Fruit fly (Drosophila melanogaster) whole organism, embryonic: ENCODE results near the gene Fbw5.
A peak's percentile ranks its signal among the peaks of the same experiment; 100 is the strongest.

Experiments used
- Ada2b ChIP-seq: fragments of 200-800 bp; sonication (Bioruptor generic); IDR thresholded peaks from 2 replicates; pipeline ENCODE4 v1.3.6; 2022; ENCODE audit warnings: missing biosample characterization, missing genetic modification characterization
- Atf6 ChIP-seq: fragments of 200-800 bp; sonication (Bioruptor generic); IDR thresholded peaks from 2 replicates; pipeline ENCODE4 v1.3.6; 2022; ENCODE audit warnings: missing biosample characterization, missing genetic modification characterization
- Awh ChIP-seq: fragments of 200-800 bp; sonication (Bioruptor generic); IDR thresholded peaks from 2 replicates; pipeline ENCODE4, ENCODE4 v1.3.6; 2022; ENCODE audit warnings: missing biosample characterization, missing genetic modification characterization
- CG10431 ChIP-seq: fragments of 200-800 bp; sonication (Bioruptor generic); optimal IDR thresholded peaks from 3 replicates; lab custom pipeline; 2018; ENCODE audit warnings: missing biosample characterization, mild to moderate bottlenecking, missing genetic modification characterization
- CG10462 ChIP-seq: fragments of 200-800 bp; sonication (Bioruptor generic); optimal IDR thresholded peaks from 2 replicates; lab custom pipeline; 2016; ENCODE audit warnings: missing biosample characterization, missing genetic modification characterization
- CG11398 ChIP-seq: fragments of 200-800 bp; sonication (Bioruptor generic); optimal IDR thresholded peaks from 2 replicates; lab custom pipeline; 2016; ENCODE audit warnings: missing biosample characterization, missing genetic modification characterization
- CG17328 ChIP-seq: fragments of 200-800 bp; sonication (Bioruptor generic); IDR thresholded peaks from 2 replicates; pipeline ENCODE4 v1.3.6; 2022; ENCODE audit warnings: missing biosample characterization, missing genetic modification characterization
- CG1792 ChIP-seq: fragments of 200-800 bp; sonication (Bioruptor generic); optimal IDR thresholded peaks from 2 replicates; lab custom pipeline; 2016; ENCODE audit warnings: missing biosample characterization, missing genetic modification characterization
- CG18619 ChIP-seq: fragments of 200-800 bp; sonication (Bioruptor generic); optimal IDR thresholded peaks from 3 replicates; lab custom pipeline; 2017; ENCODE audit warnings: missing biosample characterization, mild to moderate bottlenecking, missing genetic modification characterization
- CG33213 ChIP-seq: fragments of 200-800 bp; sonication (Bioruptor generic); optimal IDR thresholded peaks from 3 replicates; lab custom pipeline; 2016; ENCODE audit warnings: missing biosample characterization, missing genetic modification characterization
- CG4617 ChIP-seq: fragments of 200-800 bp; sonication (Bioruptor generic); optimal IDR thresholded peaks from 3 replicates; lab custom pipeline; 2016; ENCODE audit warnings: missing biosample characterization, missing genetic modification characterization, borderline replicate concordance
- CG7357 ChIP-seq: fragments of 200-800 bp; sonication (Bioruptor generic); IDR thresholded peaks from 3 replicates; pipeline ENCODE4 v1.3.6; 2022; ENCODE audit warnings: missing biosample characterization, missing genetic modification characterization
- CG7963 ChIP-seq: fragments of 200-800 bp; sonication (Bioruptor generic); IDR thresholded peaks from 3 replicates; pipeline ENCODE4 v1.3.6; 2022; ENCODE audit warnings: missing biosample characterization, missing genetic modification characterization; ENCODE audit not compliant: partially characterized antibody
- CG8388 ChIP-seq: fragments of 200-800 bp; sonication (Bioruptor generic); optimal IDR thresholded peaks from 2 replicates; lab custom pipeline; 2019; ENCODE audit warnings: missing biosample characterization, mild to moderate bottlenecking, missing genetic modification characterization, moderate library complexity
- CG9215 ChIP-seq: fragments of 200-800 bp; sonication (Bioruptor generic); IDR thresholded peaks from 2 replicates; pipeline ENCODE4 v1.3.6; 2022; ENCODE audit warnings: missing biosample characterization, missing genetic modification characterization
- CG9797 ChIP-seq: fragments of 200-800 bp; sonication (Bioruptor generic); optimal IDR thresholded peaks from 3 replicates; lab custom pipeline; 2018; ENCODE audit warnings: missing biosample characterization, mild to moderate bottlenecking, missing genetic modification characterization
- CG9817 ChIP-seq: fragments of 200-800 bp; sonication (Bioruptor generic); optimal IDR thresholded peaks from 2 replicates; lab custom pipeline; 2018; ENCODE audit warnings: missing biosample characterization, mild to moderate bottlenecking, missing genetic modification characterization, moderate library complexity
- CG9876 ChIP-seq: fragments of 200-800 bp; sonication (Bioruptor generic); optimal IDR thresholded peaks from 2 replicates; lab custom pipeline; 2016; ENCODE audit warnings: missing biosample characterization, missing genetic modification characterization
- ERR ChIP-seq: fragments of 200-800 bp; sonication (Bioruptor generic); optimal IDR thresholded peaks from 2 replicates; lab custom pipeline; 2016; ENCODE audit warnings: missing biosample characterization, missing genetic modification characterization
- HHEX ChIP-seq: fragments of 200-800 bp; sonication (Bioruptor generic); optimal IDR thresholded peaks from 3 replicates; lab custom pipeline; 2017; ENCODE audit warnings: missing biosample characterization, mild to moderate bottlenecking, missing genetic modification characterization, missing genetic modification reagents
- Med ChIP-seq: fragments of 200-800 bp; sonication (Bioruptor generic); peaks from one replicate; lab custom pipeline; 2016; ENCODE audit warnings: missing biosample characterization, missing genetic modification characterization, mild to moderate bottlenecking, inconsistent platforms, moderate library complexity
- Nf-YB ChIP-seq: fragments of 200-800 bp; sonication (Bioruptor generic); optimal IDR thresholded peaks from 3 replicates; lab custom pipeline; 2019; ENCODE audit warnings: missing biosample characterization, mild to moderate bottlenecking, missing genetic modification characterization, moderate library complexity
- Ptx1 ChIP-seq: fragments of 200-800 bp; sonication (Bioruptor generic); IDR thresholded peaks from 2 replicates; pipeline ENCODE4 v1.3.6; 2022; ENCODE audit warnings: missing biosample characterization, missing genetic modification characterization
- Tbp ChIP-seq: fragments of >200 bp; optimal IDR thresholded peaks from 2 replicates; lab custom pipeline; 2018; ENCODE audit warnings: missing biosample characterization, missing genetic modification characterization
- Usf ChIP-seq: fragments of 200-800 bp; sonication (Bioruptor generic); optimal IDR thresholded peaks from 2 replicates; lab custom pipeline; 2017; ENCODE audit warnings: missing genotype, missing biosample characterization, missing genetic modification characterization
- abd-A ChIP-seq: fragments of 200-800 bp; sonication (Bioruptor generic); optimal IDR thresholded peaks from 3 replicates; lab custom pipeline; 2019; ENCODE audit warnings: missing biosample characterization, mild to moderate bottlenecking, missing genetic modification characterization, moderate library complexity
- ap ChIP-seq: fragments of 200-800 bp; sonication (Bioruptor generic); IDR thresholded peaks from 2 replicates; pipeline ENCODE4 v1.3.6; 2022; ENCODE audit warnings: missing biosample characterization, missing genetic modification characterization
- bigmax ChIP-seq: fragments of 200-800 bp; sonication (Bioruptor generic); optimal IDR thresholded peaks from 2 replicates; lab custom pipeline; 2018; ENCODE audit warnings: missing biosample characterization, mild to moderate bottlenecking, missing genetic modification characterization
- bsh ChIP-seq, 2 experiments: fragments of 200-800 bp; sonication (Bioruptor generic); optimal IDR thresholded peaks; 2 replicates each; lab custom pipeline; 2017 to 2018; ENCODE audit warnings: mild to moderate bottlenecking in 2 of 2, missing biosample characterization in 2 of 2, missing genetic modification characterization in 2 of 2, moderate library complexity in 1 of 2
- chinmo ChIP-seq: fragments of 200-800 bp; sonication (Bioruptor generic); IDR thresholded peaks from 4 replicates; pipeline ENCODE4 v1.3.6; 2022; ENCODE audit warnings: missing biosample characterization, missing genetic modification characterization; ENCODE audit not compliant: partially characterized antibody
- crc ChIP-seq: fragments of 200-800 bp; sonication (Bioruptor generic); optimal IDR thresholded peaks from 2 replicates; lab custom pipeline; 2016; ENCODE audit warnings: missing biosample characterization, missing genetic modification characterization
- gce ChIP-seq: fragments of 200-800 bp; sonication (Bioruptor generic); IDR thresholded peaks from 3 replicates; pipeline ENCODE4 v1.3.6; 2022; ENCODE audit warnings: missing biosample characterization, missing genetic modification characterization
- gsb ChIP-seq: fragments of 200-800 bp; sonication (Bioruptor generic); IDR thresholded peaks from 2 replicates; pipeline ENCODE4 v1.3.6; 2022; ENCODE audit warnings: missing biosample characterization, missing genetic modification characterization
- gt ChIP-seq: fragments of 200-800 bp; sonication (Bioruptor generic); IDR thresholded peaks from 2 replicates; pipeline ENCODE4 v1.3.6; 2022; ENCODE audit warnings: missing biosample characterization, missing genetic modification characterization
- insv ChIP-seq, 2 experiments: fragments of 200-800 bp; sonication (Bioruptor generic); optimal IDR thresholded peaks; 3 replicates each; lab custom pipeline; 2016 to 2018; ENCODE audit warnings: missing biosample characterization in 2 of 2, missing genetic modification characterization in 2 of 2
- jumu ChIP-seq: fragments of 200-800 bp; sonication (Bioruptor generic); optimal IDR thresholded peaks from 3 replicates; lab custom pipeline; 2016; ENCODE audit warnings: missing biosample characterization, missing genetic modification characterization
- lab ChIP-seq: fragments of 200-800 bp; sonication (Bioruptor generic); optimal IDR thresholded peaks from 3 replicates; lab custom pipeline; 2017; ENCODE audit warnings: missing biosample characterization, missing genetic modification characterization, mild to moderate bottlenecking, moderate library complexity, missing genetic modification reagents
- lola ChIP-seq, 3 experiments: fragments of >200 bp in 2 of 3; fragments of 200-800 bp in 1 of 3; sonication (Bioruptor generic) in 1 of 3; optimal IDR thresholded peaks; 2 replicates each; lab custom pipeline; 2017 to 2019; ENCODE audit warnings: missing biosample characterization in 3 of 3, missing genetic modification characterization in 3 of 3, mild to moderate bottlenecking in 1 of 3, moderate library complexity in 1 of 3
- luna ChIP-seq: fragments of 200-800 bp; sonication (Bioruptor generic); optimal IDR thresholded peaks from 2 replicates; lab custom pipeline; 2016; ENCODE audit warnings: missing biosample characterization, missing genetic modification characterization
- mirr ChIP-seq: fragments of 200-800 bp; sonication (Bioruptor generic); optimal IDR thresholded peaks from 3 replicates; lab custom pipeline; 2018; ENCODE audit warnings: missing biosample characterization, mild to moderate bottlenecking, missing genetic modification characterization
- pfk ChIP-seq: fragments of 200-800 bp; sonication (Bioruptor generic); optimal IDR thresholded peaks from 2 replicates; lab custom pipeline; 2018; ENCODE audit warnings: missing biosample characterization, mild to moderate bottlenecking, missing genetic modification characterization, moderate library complexity
- pum ChIP-seq: fragments of 200-800 bp; sonication (Bioruptor generic); optimal IDR thresholded peaks from 2 replicates; lab custom pipeline; 2016; ENCODE audit warnings: missing biosample characterization, missing genetic modification characterization
- salm ChIP-seq: fragments of 200-800 bp; sonication (Bioruptor generic); optimal IDR thresholded peaks from 2 replicates; lab custom pipeline; 2018; ENCODE audit warnings: missing biosample characterization, mild to moderate bottlenecking, missing genetic modification characterization
- sr ChIP-seq: fragments of 200-800 bp; sonication (Bioruptor generic); IDR thresholded peaks from 3 replicates; pipeline ENCODE4 v1.3.6; 2022; ENCODE audit warnings: missing biosample characterization, missing genetic modification characterization
- trh ChIP-seq: fragments of 200-800 bp; sonication (Bioruptor generic); optimal IDR thresholded peaks from 2 replicates; lab custom pipeline; 2016; ENCODE audit warnings: missing biosample characterization, missing genetic modification characterization
- ttk ChIP-seq: fragments of 200-800 bp; sonication (Bioruptor generic); IDR thresholded peaks from 2 replicates; pipeline ENCODE4 v2.1.2; 2022; ENCODE audit warnings: missing biosample characterization, missing genetic modification characterization
- vfl ChIP-seq: fragments of 200-800 bp; sonication (Bioruptor generic); optimal IDR thresholded peaks from 2 replicates; lab custom pipeline; 2016; ENCODE audit warnings: missing biosample characterization, missing genetic modification characterization
- vnd ChIP-seq: fragments of 200-800 bp; sonication (Bioruptor generic); IDR thresholded peaks from 3 replicates; pipeline ENCODE4 v1.3.6; 2022; ENCODE audit warnings: missing biosample characterization, missing genetic modification characterization; ENCODE audit not compliant: partially characterized antibody
- wdn ChIP-seq: fragments of 200-800 bp; sonication (Bioruptor generic); IDR thresholded peaks from 2 replicates; pipeline ENCODE4 v1.3.6; 2022; ENCODE audit warnings: missing biosample characterization, missing genetic modification characterization
- yki ChIP-seq: fragments of >200 bp; optimal IDR thresholded peaks from 3 replicates; lab custom pipeline; 2018
- zf30C ChIP-seq: fragments of 200-800 bp; sonication (Bioruptor generic); optimal IDR thresholded peaks from 3 replicates; lab custom pipeline; 2018; ENCODE audit warnings: missing biosample characterization, mild to moderate bottlenecking, missing genetic modification characterization

Gene Fbw5

DNA sequence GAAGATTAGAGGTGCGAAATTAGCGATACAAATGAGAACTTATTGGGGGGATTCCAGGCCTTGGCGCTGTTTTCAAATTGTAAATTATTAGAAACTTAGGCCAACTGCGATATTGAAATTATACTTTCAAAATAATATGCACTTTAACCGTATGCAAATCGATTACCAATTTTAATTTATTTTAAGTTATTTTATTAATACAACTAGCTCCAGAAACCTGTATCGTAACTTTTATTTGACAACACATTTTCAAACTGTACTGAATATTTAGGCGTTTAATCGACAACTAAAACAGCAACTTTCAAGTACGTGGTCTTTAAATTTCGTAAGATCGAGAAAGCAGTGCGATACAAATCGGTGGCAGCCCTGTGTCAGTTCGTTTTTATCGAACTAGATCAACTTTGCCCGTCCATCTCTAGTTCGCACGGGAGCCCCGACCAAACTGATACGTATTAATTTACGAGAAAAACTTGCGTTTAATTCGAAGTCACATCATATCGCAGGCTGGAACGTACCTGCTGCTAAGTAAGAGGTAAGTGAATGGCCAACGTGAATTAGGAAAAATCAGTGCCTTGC, 5.0 kb upstream of the Fbw5 start, which contains the start of the genes CG9154 and Kr-h2 (continued):
- TF ChIP-seq ERR (no peak), gce (GFP tag; lab: Robert Waterston, UW) (no peak), salm (tag; lab: Kevin White, UChicago) (no peak), CG9876 (GFP tag; lab: Kevin White, UChicago) (no peak), abd-A (tag; lab: Kevin White, UChicago) (no peak), trh (no peak), ttk (GFP tag; lab: Robert Waterston, UW) (no peak), crc (no peak), Nf-YB (GFP tag; lab: Kevin White, UChicago) (no peak), luna (no peak), CG18619 (no peak), bigmax (no peak), bsh (GFP tag; optimal IDR thresholded peaks at IDR 0.05; lab: Kevin White, UChicago) (peak in 1 of 2 experiments; percentile 17), yki (lab: Kevin White, UChicago) (no peak), Usf (GFP tag; lab: Kevin White, UChicago) (peak; percentile 3), insv (GFP tag; optimal IDR thresholded peaks at IDR 0.05; lab: Kevin White, UChicago) (peak in 1 of 2 experiments; percentile 9), Med (GFP tag; lab: Kevin White, UChicago) (peak; percentile 75), CG7357 (no peak), pum (GFP tag; lab: Kevin White, UChicago) (peak; percentile 15), CG33213 (GFP tag; lab: Kevin White, UChicago) (no peak), lola (GFP tag; optimal IDR thresholded peaks at IDR 0.05; lab: Kevin White, UChicago) (peak in 1 of 3 experiments; percentile 25), CG10462 (GFP tag; lab: Kevin White, UChicago) (no peak), CG10431 (GFP tag; lab: Kevin White, UChicago) (no peak), wdn (GFP tag; lab: Robert Waterston, UW) (no peak), vnd (GFP tag; lab: Robert Waterston, UW) (peak; percentile 68), Atf6 (no peak), pfk (no peak), CG9817 (peak; percentile 37), gt (GFP tag; lab: Robert Waterston, UW) (no peak), CG1792 (no peak), zf30C (no peak), chinmo (GFP tag; lab: Robert Waterston, UW) (peak; percentile 23; the same call in 1 of the 4 replicates), Ada2b (GFP tag; lab: Robert Waterston, UW) (no peak), HHEX (no peak), Ptx1 (GFP tag; lab: Robert Waterston, UW) (no peak), vfl (GFP tag; lab: Kevin White, UChicago) (no peak), gsb (GFP tag; lab: Robert Waterston, UW) (no peak), CG4617 (GFP tag; lab: Kevin White, UChicago) (peak; percentile 79), CG17328 (GFP tag; lab: Robert Waterston, UW) (no peak), jumu (GFP tag; lab: Kevin White, UChicago) (no peak), CG9797 (GFP tag; lab: Kevin White, UChicago) (peak; percentile 15), CG11398 (GFP tag; lab: Kevin White, UChicago) (no peak), mirr (peak; percentile 24), Tbp (GFP tag; lab: Kevin White, UChicago) (no peak), Awh (no peak), lab (GFP tag; lab: Kevin White, UChicago) (peak; percentile 69), ap (no peak), CG7963 (peak; percentile 77), CG8388 (GFP tag; lab: Kevin White, UChicago) (no peak), CG9215 (no peak), sr (GFP tag; lab: Robert Waterston, UW) (no peak)
